Worm (Caenorhabditis elegans) whole organism, L2 larva: Measurements from ENCODE around the gene ccch-3.

Experiments
- C34F6.9 ChIP-seq: fragments of 150-350 bp; optimal IDR thresholded peaks from 2 replicates; lab custom pipeline; 2014; ENCODE audit warnings: missing biosample characterization, missing genetic modification characterization
- R02D3.7 ChIP-seq: fragments of 150-350 bp; optimal IDR thresholded peaks from 2 replicates; lab custom pipeline; 2014; ENCODE audit warnings: missing biosample characterization, missing genetic modification characterization
- alr-1 ChIP-seq: fragments of 150-350 bp; optimal IDR thresholded peaks from 2 replicates; lab custom pipeline; 2014; ENCODE audit warnings: missing biosample characterization, missing genetic modification characterization
- ama-1 ChIP-seq: fragments of 150-350 bp; optimal IDR thresholded peaks from 2 replicates; lab custom pipeline; 2018; ENCODE audit warnings: inconsistent platforms
- ceh-16 ChIP-seq: fragments of 150-350 bp; optimal IDR thresholded peaks from 2 replicates; lab custom pipeline; 2014; ENCODE audit warnings: missing biosample characterization, missing genetic modification characterization
- ceh-82 ChIP-seq: fragments of 150-350 bp; optimal IDR thresholded peaks from 2 replicates; lab custom pipeline; 2014; ENCODE audit warnings: missing biosample characterization, missing genetic modification characterization
- egl-27 ChIP-seq: sonication (generic microtip); optimal IDR thresholded peaks from 3 replicates; lab custom pipeline; 2017; ENCODE audit warnings: missing biosample characterization, missing genetic modification reagents, missing genetic modification characterization
- elt-1 ChIP-seq: fragments of 150-350 bp; optimal IDR thresholded peaks from 2 replicates; lab custom pipeline; 2014; ENCODE audit warnings: missing biosample characterization, missing genetic modification characterization
- elt-3 ChIP-seq: sonication (generic microtip); optimal IDR thresholded peaks from 2 replicates; lab custom pipeline; 2017; ENCODE audit warnings: missing biosample characterization, missing genetic modification characterization
- fos-1 ChIP-seq: fragments of 150-350 bp; optimal IDR thresholded peaks from 2 replicates; lab custom pipeline; 2014; ENCODE audit warnings: missing biosample characterization, missing genetic modification characterization
- gmeb-1 ChIP-seq: fragments of 150-350 bp; optimal IDR thresholded peaks from 2 replicates; lab custom pipeline; 2014; ENCODE audit warnings: missing biosample characterization, missing genetic modification characterization
- lin-11 ChIP-seq: fragments of 150-350 bp; sonication (generic microtip); optimal IDR thresholded peaks from 2 replicates; lab custom pipeline; 2014; ENCODE audit warnings: missing biosample characterization, missing genetic modification characterization, inconsistent platforms, mixed read lengths
- lin-13 ChIP-seq: fragments of 150-350 bp; optimal IDR thresholded peaks from 2 replicates; lab custom pipeline; 2014; ENCODE audit warnings: missing biosample characterization, missing genetic modification reagents, missing genetic modification characterization
- lin-39 ChIP-seq: fragments of 150-350 bp; optimal IDR thresholded peaks from 2 replicates; lab custom pipeline; 2014; ENCODE audit warnings: missing biosample characterization, missing genetic modification reagents, missing genetic modification characterization
- mbf-1 ChIP-seq: sonication (generic microtip); optimal IDR thresholded peaks from 2 replicates; lab custom pipeline; 2017; ENCODE audit warnings: missing biosample characterization, missing genetic modification characterization
- mdl-1 ChIP-seq, 2 experiments: fragments of 150-350 bp in 1 of 2; sonication (generic microtip) in 1 of 2; optimal IDR thresholded peaks; 2 replicates each; lab custom pipeline; 2017; ENCODE audit warnings: missing biosample characterization in 2 of 2, missing genetic modification characterization in 2 of 2
- nhr-10 ChIP-seq: sonication (generic microtip); optimal IDR thresholded peaks from 2 replicates; lab custom pipeline; 2017; ENCODE audit warnings: missing biosample characterization, missing genetic modification characterization
- nhr-12 ChIP-seq: fragments of 150-350 bp; optimal IDR thresholded peaks from 2 replicates; lab custom pipeline; 2014; ENCODE audit warnings: missing biosample characterization, missing genetic modification characterization
- nhr-129 ChIP-seq: fragments of 150-350 bp; optimal IDR thresholded peaks from 2 replicates; lab custom pipeline; 2014; ENCODE audit warnings: missing biosample characterization, missing genetic modification characterization
- nhr-21 ChIP-seq: fragments of 150-350 bp; optimal IDR thresholded peaks from 2 replicates; lab custom pipeline; 2014; ENCODE audit warnings: missing biosample characterization, missing genetic modification characterization
- nhr-23 ChIP-seq: fragments of 150-350 bp; optimal IDR thresholded peaks from 2 replicates; lab custom pipeline; 2014; ENCODE audit warnings: missing biosample characterization, missing genetic modification reagents, missing genetic modification characterization
- nhr-6 ChIP-seq: fragments of 150-350 bp; optimal IDR thresholded peaks from 2 replicates; lab custom pipeline; 2014; ENCODE audit warnings: missing biosample characterization, missing genetic modification characterization
- skn-1 ChIP-seq: sonication (generic microtip); optimal IDR thresholded peaks from 2 replicates; lab custom pipeline; 2017; ENCODE audit warnings: missing biosample characterization, missing genetic modification characterization
- sma-3 ChIP-seq: sonication (generic microtip); optimal IDR thresholded peaks from 2 replicates; lab custom pipeline; 2016; ENCODE audit warnings: missing genetic modification reagents, missing genetic modification characterization, missing compliant biosample characterization
- sma-9 ChIP-seq, 2 experiments: fragments of 150-350 bp in 1 of 2; sonication (generic microtip) in 1 of 2; optimal IDR thresholded peaks; 2 replicates each; lab custom pipeline; 2014 to 2016; ENCODE audit warnings: missing genetic modification characterization in 2 of 2, mild to moderate bottlenecking in 1 of 2, missing biosample characterization in 1 of 2, missing compliant biosample characterization in 1 of 2, missing genetic modification reagents in 1 of 2, moderate library complexity in 1 of 2
- snpc-4 ChIP-seq: fragments of 150-350 bp; optimal IDR thresholded peaks from 2 replicates; lab custom pipeline; 2014; ENCODE audit warnings: missing biosample characterization, missing genetic modification characterization
- unc-39 ChIP-seq: fragments of 150-350 bp; optimal IDR thresholded peaks from 2 replicates; lab custom pipeline; 2014; ENCODE audit warnings: missing biosample characterization, missing genetic modification characterization
- unc-55 ChIP-seq: fragments of 150-350 bp; sonication (generic microtip); optimal IDR thresholded peaks from 3 replicates; lab custom pipeline; 2014; ENCODE audit warnings: missing biosample characterization, missing genetic modification reagents, missing genetic modification characterization
- unc-62 ChIP-seq: fragments of 150-350 bp; optimal IDR thresholded peaks from 2 replicates; lab custom pipeline; 2014; ENCODE audit warnings: missing biosample characterization, missing genetic modification reagents, missing genetic modification characterization
- ztf-1 ChIP-seq: fragments of 200-800 bp; sonication (Bioruptor generic); conservative IDR thresholded peaks from 2 replicates; pipeline ENCODE4 v1.3.6; 2022; ENCODE audit warnings: missing genetic modification characterization, missing compliant biosample characterization
- ztf-11 ChIP-seq: sonication (generic microtip); optimal IDR thresholded peaks from 2 replicates; lab custom pipeline; 2017; ENCODE audit warnings: missing biosample characterization, missing genetic modification characterization

Gene ccch-3

ce11 chrV:12695968-12696367, 36.5 kb upstream of the ccch-3 start, which contains the start of gene K10C8.4:
Gene K10C8.4, plus strand, starts transcription at chrV:12696268.
- TF ChIP-seq egl-27 (tag; lab: Kevin White, UChicago) (no peak), unc-55 (GFP tag; lab: Kevin White, UChicago) (peak; percentile 5), lin-11 (tag; lab: Kevin White, UChicago) (no peak), lin-13 (GFP tag; lab: Kevin White, UChicago) (no peak), ztf-1 (GFP tag; lab: Robert Waterston, UW) (no peak), gmeb-1 (no peak), C34F6.9 (tag; lab: Kevin White, UChicago) (peak; percentile 15), nhr-12 (tag; lab: Kevin White, UChicago) (no peak), elt-1 (tag; lab: Kevin White, UChicago) (no peak), ceh-16 (tag; lab: Kevin White, UChicago) (no peak), lin-39 (tag; lab: Kevin White, UChicago) (no peak), unc-39 (tag; lab: Kevin White, UChicago) (no peak), mbf-1 (tag; lab: Kevin White, UChicago) (no peak), nhr-21 (tag; lab: Kevin White, UChicago) (no peak), alr-1 (tag; lab: Kevin White, UChicago) (no peak)

- TF ChIP-seq lin-13 (GFP tag; lab: Kevin White, UChicago) = no peak
- no peak for TF ChIP-seq mbf-1 (tag; lab: Kevin White, UChicago)
- no peak for TF ChIP-seq ztf-11 (tag; lab: Kevin White, UChicago)
- no peak for TF ChIP-seq lin-11 (tag; lab: Kevin White, UChicago)
- TF ChIP-seq ama-1 (lab: Kevin White, UChicago) = no peak
These were observed 35.7 kb upstream of the ccch-3 start, which contains the start of gene parn-1 for ce11 chrV:12695155-12695554. Gene parn-1, minus strand, starts transcription at chrV:12695255.

ce11 chrV:12683205-12683604, 23.7 kb upstream of the ccch-3 start:
- TF ChIP-seq fos-1 (tag; lab: Kevin White, UChicago) = peak; percentile 3
- TF ChIP-seq mdl-1 (tag; optimal IDR thresholded peaks at IDR 0.05; lab: Kevin White, UChicago) = no peak

- TF ChIP-seq unc-62 (GFP tag; lab: Kevin White, UChicago) (no peak), sma-3 (GFP tag; lab: Kevin White, UChicago) (no peak), nhr-10 (tag; lab: Kevin White, UChicago) (no peak), elt-3 (tag; lab: Kevin White, UChicago) (no peak), nhr-12 (tag; lab: Kevin White, UChicago) (no peak), nhr-6 (tag; lab: Kevin White, UChicago) (no peak)
These were observed 20.3 kb upstream of the ccch-3 start, which contains the start of gene frpr-15 for ce11 chrV:12679807-12680206. Gene frpr-15, plus strand, starts transcription at chrV:12680107.

- no peak for TF ChIP-seq fos-1 (tag; lab: Kevin White, UChicago)
- no peak for TF ChIP-seq nhr-129 (tag; lab: Kevin White, UChicago)
- no peak for TF ChIP-seq R02D3.7 (tag; lab: Kevin White, UChicago)
- TF ChIP-seq alr-1 (tag; lab: Kevin White, UChicago) = no peak
- no peak for TF ChIP-seq ceh-82 (tag; lab: Kevin White, UChicago)
- TF ChIP-seq lin-39 (tag; lab: Kevin White, UChicago) = no peak
- no peak for TF ChIP-seq nhr-23
- no peak for TF ChIP-seq skn-1 (tag; lab: Kevin White, UChicago)
- no peak for TF ChIP-seq snpc-4
- no peak for TF ChIP-seq ztf-11 (tag; lab: Kevin White, UChicago)
- no peak for TF ChIP-seq sma-9 (GFP tag; optimal IDR thresholded peaks at IDR 0.05; lab: Kevin White, UChicago)
- TF ChIP-seq sma-9 (tag; optimal IDR thresholded peaks at IDR 0.05; lab: Kevin White, UChicago) = no peak
- TF ChIP-seq, all 48 proteins: peak for 0
These were observed 19.8 kb upstream of the ccch-3 start for ce11 chrV:12679292-12679691.

- TF ChIP-seq skn-1 (tag; lab: Kevin White, UChicago) = no peak
These were observed 16.8 kb upstream of the ccch-3 start for ce11 chrV:12676299-12676698.
